Worm (Caenorhabditis elegans) whole organism, dauer: ENCODE measurements around the gene npr-33.

ENCODE experiments used
- unc-62 ChIP-seq: sonication (generic microtip); optimal IDR thresholded peaks from 2 replicates; lab custom pipeline; 2017; ENCODE audit warnings: missing biosample characterization, missing genetic modification reagents, missing genetic modification characterization

npr-33 gene

ce11 chrX:15932859-15933258 is 22.4 kb downstream of the npr-33 start:
- TF ChIP-seq unc-62 (GFP tag; lab: Kevin White, UChicago): no peak

- no peak for TF ChIP-seq unc-62 (GFP tag; lab: Kevin White, UChicago)
Observed at ce11 chrX:15937854-15938253, 27.4 kb downstream of the npr-33 start.

- no peak for TF ChIP-seq unc-62 (GFP tag; lab: Kevin White, UChicago)
Observed at ce11 chrX:15939224-15939623, 28.8 kb downstream of the npr-33 start, which contains the start of gene mrp-3. Gene mrp-3 (minus strand): TSS chrX:15939324.

ce11 chrX:15939759-15940334 is 29.4 kb downstream of the npr-33 start:
- no peak for TF ChIP-seq unc-62 (GFP tag; lab: Kevin White, UChicago)

ce11 chrX:15943709-15944108 is 33.3 kb downstream of the npr-33 start, which contains the start of gene mec-5:
Gene mec-5 (plus strand): TSS chrX:15944009.
- TF ChIP-seq unc-62 (GFP tag; lab: Kevin White, UChicago): no peak

ce11 chrX:15944198-15944597 is 33.8 kb downstream of the npr-33 start:
- TF ChIP-seq unc-62 (GFP tag; lab: Kevin White, UChicago): no peak

ce11 chrX:15945806-15946205 is 35.4 kb downstream of the npr-33 start:
- no peak for TF ChIP-seq unc-62 (GFP tag; lab: Kevin White, UChicago)

- TF ChIP-seq unc-62 (GFP tag; lab: Kevin White, UChicago): no peak
Observed at ce11 chrX:15951194-15951593, 40.8 kb downstream of the npr-33 start, which contains the start of gene col-186. Gene col-186 (plus strand): TSS chrX:15951494.

- TF ChIP-seq unc-62 (GFP tag; lab: Kevin White, UChicago): no peak
Observed at ce11 chrX:15953086-15953485, 42.7 kb downstream of the npr-33 start.

- no peak for TF ChIP-seq unc-62 (GFP tag; lab: Kevin White, UChicago)
Observed at ce11 chrX:15953611-15954010, 43.2 kb downstream of the npr-33 start.

ce11 chrX:15958767-15959166 is 48.3 kb downstream of the npr-33 start, which contains the start of gene C09G1.5:
Gene C09G1.5 (plus strand): TSS chrX:15959067.
- TF ChIP-seq unc-62 (GFP tag; lab: Kevin White, UChicago): no peak
